Worm (Caenorhabditis elegans) whole organism, L3 larva: ENCODE measurements around the gene F37B4.10.

ENCODE experiments used
- R02D3.7 ChIP-seq: fragments of 150-350 bp; optimal IDR thresholded peaks from 2 replicates; lab custom pipeline; 2014; ENCODE audit warnings: missing biosample characterization, missing genetic modification characterization
- ZK546.5 ChIP-seq: sonication (generic microtip); optimal IDR thresholded peaks from 2 replicates; lab custom pipeline; 2017; ENCODE audit warnings: missing biosample characterization, missing genetic modification characterization
- aly-2 ChIP-seq: fragments of 150-350 bp; optimal IDR thresholded peaks from 2 replicates; lab custom pipeline; 2014; ENCODE audit warnings: missing biosample characterization, missing genetic modification characterization
- ceh-16 ChIP-seq: sonication (generic microtip); optimal IDR thresholded peaks from 2 replicates; lab custom pipeline; 2017; ENCODE audit warnings: missing biosample characterization, missing genetic modification characterization
- ceh-9 ChIP-seq: sonication (generic microtip); optimal IDR thresholded peaks from 2 replicates; lab custom pipeline; 2018; ENCODE audit warnings: missing biosample characterization, missing genetic modification characterization
- daf-12 ChIP-seq: fragments of 150-350 bp; optimal IDR thresholded peaks from 2 replicates; lab custom pipeline; 2014; ENCODE audit warnings: missing biosample characterization, missing genetic modification reagents, missing genetic modification characterization
- egl-27 ChIP-seq: sonication (generic microtip); optimal IDR thresholded peaks from 4 replicates; lab custom pipeline; 2017; ENCODE audit warnings: missing biosample characterization, missing genetic modification reagents, missing genetic modification characterization
- egl-5 ChIP-seq: fragments of 150-350 bp; optimal IDR thresholded peaks from 2 replicates; lab custom pipeline; 2017; ENCODE audit warnings: missing biosample characterization, missing genetic modification reagents, missing genetic modification characterization, inconsistent platforms
- elt-2 ChIP-seq: sonication (generic microtip); optimal IDR thresholded peaks from 2 replicates; lab custom pipeline; 2016; ENCODE audit warnings: missing genetic modification reagents, mild to moderate bottlenecking, missing genetic modification characterization, missing compliant biosample characterization
- eor-1 ChIP-seq, 2 experiments: fragments of 150-350 bp; optimal IDR thresholded peaks; 2 replicates each; lab custom pipeline; 2014 to 2018; ENCODE audit warnings: missing biosample characterization in 2 of 2, missing genetic modification characterization in 2 of 2
- fkh-10 ChIP-seq: sonication (generic microtip); optimal IDR thresholded peaks from 2 replicates; lab custom pipeline; 2017; ENCODE audit warnings: missing biosample characterization, missing genetic modification reagents, missing genetic modification characterization
- fkh-2 ChIP-seq: fragments of 150-350 bp; optimal IDR thresholded peaks from 2 replicates; lab custom pipeline; 2014; ENCODE audit warnings: missing biosample characterization, missing genetic modification reagents, missing genetic modification characterization
- jun-1 ChIP-seq: fragments of 150-350 bp; optimal IDR thresholded peaks from 2 replicates; lab custom pipeline; 2014; ENCODE audit warnings: missing biosample characterization, missing genetic modification reagents, missing genetic modification characterization
- lin-15B ChIP-seq: fragments of 150-350 bp; optimal IDR thresholded peaks from 2 replicates; lab custom pipeline; 2014; ENCODE audit warnings: missing biosample characterization, missing genetic modification characterization
- lin-39 ChIP-seq: fragments of 150-350 bp; optimal IDR thresholded peaks from 2 replicates; lab custom pipeline; 2018; ENCODE audit warnings: missing biosample characterization, missing genetic modification reagents, missing genetic modification characterization
- mml-1 ChIP-seq: fragments of 150-350 bp; sonication (generic microtip); optimal IDR thresholded peaks from 3 replicates; lab custom pipeline; 2014; ENCODE audit warnings: missing biosample characterization, missing genetic modification characterization
- nfya-1 ChIP-seq: sonication (generic microtip); optimal IDR thresholded peaks from 2 replicates; lab custom pipeline; 2017; ENCODE audit warnings: missing genetic modification characterization, mild to moderate bottlenecking, missing compliant biosample characterization, antibody characterized with exemption, moderate library complexity; ENCODE audit not compliant: insufficient read depth
- nhr-12 ChIP-seq: fragments of 150-350 bp; optimal IDR thresholded peaks from 2 replicates; lab custom pipeline; 2014; ENCODE audit warnings: missing biosample characterization, missing genetic modification characterization
- nhr-25 ChIP-seq: sonication (generic microtip); optimal IDR thresholded peaks from 2 replicates; lab custom pipeline; 2017; ENCODE audit warnings: missing biosample characterization, missing genetic modification characterization
- nhr-28 ChIP-seq: fragments of 150-350 bp; optimal IDR thresholded peaks from 2 replicates; lab custom pipeline; 2014; ENCODE audit warnings: missing biosample characterization, missing genetic modification characterization
- nhr-43 ChIP-seq: sonication (generic microtip); optimal IDR thresholded peaks from 2 replicates; lab custom pipeline; 2016; ENCODE audit warnings: mild to moderate bottlenecking, missing genetic modification characterization, missing compliant biosample characterization; ENCODE audit not compliant: poor library complexity, severe bottlenecking
- nhr-67 ChIP-seq: fragments of 150-350 bp; optimal IDR thresholded peaks from 2 replicates; lab custom pipeline; 2014; ENCODE audit warnings: missing biosample characterization, missing genetic modification characterization
- pha-4 ChIP-seq: fragments of 150-350 bp; optimal IDR thresholded peaks from 2 replicates; lab custom pipeline; 2014; ENCODE audit warnings: missing biosample characterization, missing genetic modification reagents, missing genetic modification characterization
- unc-39 ChIP-seq: sonication (generic microtip); optimal IDR thresholded peaks from 4 replicates; lab custom pipeline; 2017; ENCODE audit warnings: missing biosample characterization, missing genetic modification characterization
- unc-62 ChIP-seq: fragments of 150-350 bp; sonication (generic microtip); optimal IDR thresholded peaks from 4 replicates; lab custom pipeline; 2014; ENCODE audit warnings: missing biosample characterization, missing genetic modification reagents, missing genetic modification characterization
- ztf-11 ChIP-seq: fragments of 150-350 bp; optimal IDR thresholded peaks from 2 replicates; lab custom pipeline; 2014; ENCODE audit warnings: missing biosample characterization, missing genetic modification characterization
- ztf-4 ChIP-seq: fragments of 150-350 bp; optimal IDR thresholded peaks from 2 replicates; lab custom pipeline; 2014; ENCODE audit warnings: missing biosample characterization, missing genetic modification characterization

F37B4.10 gene

ce11 chrV:2877509-2877908, at the start of gene F37B4.10:
F37B4.10 (minus strand) TSS chrV:2877609.
- TF ChIP-seq unc-62 (GFP tag; lab: Kevin White, UChicago) (no peak), elt-2 (peak; percentile 8), ceh-16 (tag; lab: Kevin White, UChicago) (no peak), daf-12 (tag; lab: Kevin White, UChicago) (no peak)

DNA sequence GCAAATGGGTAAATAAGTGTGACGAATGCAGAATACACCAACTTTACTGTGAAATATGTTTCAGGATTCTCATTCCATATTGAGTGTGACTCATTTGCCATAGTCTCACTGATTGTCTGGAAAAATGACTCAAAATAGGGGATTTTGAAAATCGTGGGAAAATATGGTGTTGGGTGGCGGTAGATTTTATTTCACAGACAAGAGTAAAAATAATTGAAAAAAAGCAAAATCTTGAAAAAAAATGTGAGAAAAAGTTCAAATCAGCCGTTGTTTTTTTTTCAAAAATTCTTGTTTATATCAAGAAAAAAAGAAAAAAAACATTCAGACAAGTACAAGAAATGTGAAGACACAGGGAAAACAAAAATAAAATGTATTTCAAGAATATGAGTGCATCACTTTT, 45.2 kb upstream of the F37B4.10 start, which contains the start of gene srh-38:
srh-38 (minus strand) TSS at position 101 of the 400 bp plus-strand sequence.
- TF ChIP-seq unc-39 (tag; lab: Kevin White, UChicago) (no peak), nhr-43 (no peak), ztf-4 (tag; lab: Kevin White, UChicago) (no peak), egl-5 (no peak), nhr-67 (tag; lab: Kevin White, UChicago) (no peak), nhr-25 (tag; lab: Kevin White, UChicago) (no peak)

DNA sequence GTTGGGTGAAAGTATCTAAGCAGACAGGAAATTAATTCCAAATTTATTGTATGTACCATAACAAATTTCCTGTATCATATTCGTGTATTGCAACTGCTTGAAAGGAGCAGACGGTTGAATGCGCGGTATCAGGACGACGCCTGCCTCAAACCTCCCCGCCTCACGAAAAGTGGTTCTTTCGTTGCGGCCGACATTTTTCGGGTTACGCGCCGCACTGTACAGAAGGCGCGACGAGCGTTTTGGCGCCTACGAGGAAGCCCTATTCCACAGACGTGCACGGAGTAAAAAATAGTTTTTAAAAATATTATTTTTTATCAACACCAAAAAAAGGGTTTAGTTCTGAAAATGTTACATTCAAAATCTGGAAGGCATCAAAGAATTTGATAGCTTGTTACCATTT, 42.7 kb upstream of the F37B4.10 start:
- TF ChIP-seq egl-5 (no peak), fkh-2 (tag; lab: Kevin White, UChicago) (no peak), aly-2 (no peak), nfya-1 (no peak)

ce11 chrV:2913948-2914347, 36.5 kb upstream of the F37B4.10 start, which contains the start of gene srh-146:
srh-146 (plus strand) TSS chrV:2914248.
- TF ChIP-seq lin-39 (tag; lab: Kevin White, UChicago) (no peak), egl-27 (tag; lab: Kevin White, UChicago) (no peak), nfya-1 (no peak), nhr-28 (tag; lab: Kevin White, UChicago) (no peak), fkh-10 (no peak)

DNA sequence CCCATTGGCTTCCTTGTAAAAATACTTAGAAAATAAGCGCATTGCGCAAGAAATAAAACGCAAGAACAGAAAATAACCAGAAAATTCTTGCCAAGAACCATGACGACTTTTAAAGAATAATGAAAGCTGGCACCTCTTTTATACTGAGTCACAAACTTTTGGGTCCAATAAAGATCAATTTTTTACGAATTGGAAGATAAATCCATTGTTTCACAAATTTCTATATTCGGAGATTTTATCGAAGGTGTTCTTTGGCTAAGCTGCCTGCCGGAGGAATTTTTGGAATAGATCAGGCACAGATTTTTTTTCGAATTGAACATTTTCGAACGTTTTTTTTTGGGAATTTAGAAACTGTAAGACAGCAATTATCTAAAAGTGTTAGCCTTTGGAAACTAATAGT, 35.5 kb upstream of the F37B4.10 start, which contains the start of gene C31B8.9:
C31B8.9 (minus strand) TSS at position 101 of the 400 bp plus-strand sequence.
- no peak for TF ChIP-seq ztf-4 (tag; lab: Kevin White, UChicago)
- TF ChIP-seq nhr-67 (tag; lab: Kevin White, UChicago), result no peak
- no peak for TF ChIP-seq nhr-25 (tag; lab: Kevin White, UChicago)
- no peak for TF ChIP-seq aly-2
- no peak for TF ChIP-seq nfya-1
- TF ChIP-seq lin-15B (tag; lab: Kevin White, UChicago), result no peak
- no peak for TF ChIP-seq ceh-16 (tag; lab: Kevin White, UChicago)
- no peak for TF ChIP-seq R02D3.7 (tag; lab: Kevin White, UChicago)
- no peak for TF ChIP-seq egl-27 (tag; lab: Kevin White, UChicago)

DNA sequence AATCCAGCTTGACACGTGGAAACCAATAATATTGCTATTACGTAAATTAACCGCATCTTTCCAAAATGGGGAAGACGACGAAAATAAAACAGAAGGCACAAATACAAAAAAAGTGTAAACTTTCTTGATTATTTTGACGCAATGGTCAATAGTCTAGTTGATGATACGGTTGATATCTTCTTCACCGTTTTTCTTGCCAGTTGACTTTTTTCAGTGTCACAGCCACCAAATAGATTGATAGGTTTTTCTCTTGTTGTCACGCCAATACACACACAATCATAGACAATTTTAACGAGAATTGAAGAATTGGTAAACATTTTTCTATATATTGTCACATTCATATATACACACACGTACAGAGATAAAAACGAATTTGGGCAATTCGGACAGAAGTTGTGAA, 32.1 kb upstream of the F37B4.10 start, which contains the start of gene zmp-3:
zmp-3 (minus strand) TSS at position 101 of the 400 bp plus-strand sequence.
- TF ChIP-seq nhr-12 (tag; lab: Kevin White, UChicago) (no peak), ztf-11 (no peak), ceh-9 (tag; lab: Kevin White, UChicago) (no peak)

ce11 chrV:2903227-2903626, 25.8 kb upstream of the F37B4.10 start, which contains the start of gene C31B8.7:
C31B8.7 (minus strand) TSS chrV:2903327.
- TF ChIP-seq pha-4 (no peak), eor-1 (tag; optimal IDR thresholded peaks at IDR 0.05; lab: Kevin White, UChicago) (no peak), ZK546.5 (tag; lab: Kevin White, UChicago) (no peak)

ce11 chrV:2899867-2900266, 22.5 kb upstream of the F37B4.10 start, which contains the start of gene str-46:
str-46 (minus strand) TSS chrV:2899967.
- TF ChIP-seq nhr-12 (tag; lab: Kevin White, UChicago) (no peak), ceh-16 (tag; lab: Kevin White, UChicago) (no peak), egl-5 (no peak), egl-27 (tag; lab: Kevin White, UChicago) (no peak), lin-15B (tag; lab: Kevin White, UChicago) (no peak), nhr-28 (tag; lab: Kevin White, UChicago) (no peak), eor-1 (tag; optimal IDR thresholded peaks at IDR 0.05; lab: Kevin White, UChicago) (no peak), ztf-11 (no peak), nhr-25 (tag; lab: Kevin White, UChicago) (no peak), ceh-9 (tag; lab: Kevin White, UChicago) (no peak), jun-1 (tag; lab: Kevin White, UChicago) (no peak), lin-39 (tag; lab: Kevin White, UChicago) (no peak), elt-2 (no peak), mml-1 (tag; lab: Kevin White, UChicago) (no peak), ZK546.5 (tag; lab: Kevin White, UChicago) (no peak), nhr-67 (tag; lab: Kevin White, UChicago) (no peak)
